Fruit fly (Drosophila melanogaster) S2 (cell line): ENCODE data around the gene CG14715.

ENCODE experiments used
- CG8478 ChIP-seq: fragments of >200 bp; optimal IDR thresholded peaks from 2 replicates; lab custom pipeline; 2018
- CTCF ChIP-seq, 2 experiments: fragments of >200 bp; optimal IDR thresholded peaks; 2 replicates each; lab custom pipeline; 2018

CG14715 gene

dm6 chr3R:11688055-11688454 is 14.0 kb downstream of the CG14715 start, which contains the start of gene CG6834:
Gene CG6834, minus strand, starts transcription at chr3R:11688133.
- TF ChIP-seq CTCF (optimal IDR thresholded peaks at IDR 0.05; lab: Kevin White, UChicago): no peak
- no peak for TF ChIP-seq CG8478 (lab: Kevin White, UChicago)

- TF ChIP-seq CG8478 (lab: Kevin White, UChicago) (no peak), CTCF (optimal IDR thresholded peaks at IDR 0.05; lab: Kevin White, UChicago) (no peak)
Observed at dm6 chr3R:11689900-11690299, 15.9 kb downstream of the CG14715 start, which contains the start of gene CG6908. Gene CG6908, minus strand, starts transcription at chr3R:11690051.

dm6 chr3R:11690857-11691471 is 16.9 kb downstream of the CG14715 start:
- TF ChIP-seq CTCF (optimal IDR thresholded peaks at IDR 0.05; lab: Kevin White, UChicago) (no peak), CG8478 (lab: Kevin White, UChicago) (no peak)

- TF ChIP-seq CG8478 (lab: Kevin White, UChicago) (no peak), CTCF (optimal IDR thresholded peaks at IDR 0.05; lab: Kevin White, UChicago) (no peak)
Observed at dm6 chr3R:11691747-11692146, 17.7 kb downstream of the CG14715 start, which contains the start of gene CG18765. Gene CG18765, minus strand, starts transcription at chr3R:11691799.

dm6 chr3R:11692504-11692903 is 18.5 kb downstream of the CG14715 start:
- TF ChIP-seq CTCF (optimal IDR thresholded peaks at IDR 0.05; lab: Kevin White, UChicago) (no peak), CG8478 (lab: Kevin White, UChicago) (no peak)

dm6 chr3R:11694311-11695305 is 20.6 kb downstream of the CG14715 start, which contains the start of gene Fer3:
Gene Fer3, minus strand, starts transcription at chr3R:11694311.
- TF ChIP-seq CG8478 (lab: Kevin White, UChicago) (no peak), CTCF (optimal IDR thresholded peaks at IDR 0.05; lab: Kevin White, UChicago) (peak in 1 of 2 experiments; percentile 66)

- TF ChIP-seq CTCF (optimal IDR thresholded peaks at IDR 0.05; lab: Kevin White, UChicago) (no peak), CG8478 (lab: Kevin White, UChicago) (no peak)
Observed at dm6 chr3R:11696209-11696608, 22.2 kb downstream of the CG14715 start, which contains the start of gene CG14717. Gene CG14717, plus strand, starts transcription at chr3R:11696509.

dm6 chr3R:11700314-11700713 is 26.3 kb downstream of the CG14715 start, which contains the start of gene CG14718:
Gene CG14718, plus strand, starts transcription at chr3R:11700614.
- TF ChIP-seq CG8478 (lab: Kevin White, UChicago): no peak
- no peak for TF ChIP-seq CTCF (optimal IDR thresholded peaks at IDR 0.05; lab: Kevin White, UChicago)

dm6 chr3R:11703730-11704129 is 29.7 kb downstream of the CG14715 start, which contains the start of gene I-t:
Gene I-t, plus strand, starts transcription at chr3R:11704030.
- TF ChIP-seq CG8478 (lab: Kevin White, UChicago): no peak
- no peak for TF ChIP-seq CTCF (optimal IDR thresholded peaks at IDR 0.05; lab: Kevin White, UChicago)

- TF ChIP-seq CTCF (optimal IDR thresholded peaks at IDR 0.05; lab: Kevin White, UChicago): no peak
- TF ChIP-seq CG8478 (lab: Kevin White, UChicago): no peak
Observed at dm6 chr3R:11711376-11711775, 37.4 kb downstream of the CG14715 start, which contains the start of gene CG14720. Gene CG14720, plus strand, starts transcription at chr3R:11711676.

- no peak for TF ChIP-seq CG8478 (lab: Kevin White, UChicago)
- no peak for TF ChIP-seq CTCF (optimal IDR thresholded peaks at IDR 0.05; lab: Kevin White, UChicago)
Observed at dm6 chr3R:11721593-11721992, 47.6 kb downstream of the CG14715 start, which contains the start of gene CG12594. Gene CG12594, plus strand, starts transcription at chr3R:11721734.
